Fruit fly (Drosophila melanogaster) whole organism, prepupa: Measurements from ENCODE around the gene CG17198.

Experiments used
- Blimp-1 ChIP-seq: fragments of 200-800 bp; sonication (Bioruptor generic); optimal IDR thresholded peaks from 3 replicates; lab custom pipeline; 2017; ENCODE audit warnings: missing biosample characterization, missing genetic modification characterization, mild to moderate bottlenecking, moderate library complexity, missing genetic modification reagents
- CG10631 ChIP-seq: fragments of 200-800 bp; sonication (Bioruptor generic); optimal IDR thresholded peaks from 2 replicates; lab custom pipeline; 2016; ENCODE audit warnings: missing biosample characterization, missing genetic modification characterization
- CG11902 ChIP-seq: fragments of 200-800 bp; sonication (Bioruptor generic); optimal IDR thresholded peaks from 3 replicates; lab custom pipeline; 2016; ENCODE audit warnings: missing biosample characterization, missing genetic modification characterization
- CG15336 ChIP-seq: fragments of 200-800 bp; sonication (Bioruptor generic); IDR thresholded peaks from 2 replicates; pipeline ENCODE4 v1.3.6; 2022; ENCODE audit warnings: missing biosample characterization, missing genetic modification characterization
- CG32006 ChIP-seq: fragments of 200-800 bp; sonication (Bioruptor generic); optimal IDR thresholded peaks from 3 replicates; lab custom pipeline; 2017; ENCODE audit warnings: missing biosample characterization, mild to moderate bottlenecking, missing genetic modification characterization
- CG34406 ChIP-seq: fragments of 200-800 bp; sonication (Bioruptor generic); optimal IDR thresholded peaks from 3 replicates; lab custom pipeline; 2016; ENCODE audit warnings: missing biosample characterization, missing genetic modification characterization
- CG3919 ChIP-seq: fragments of 200-800 bp; sonication (Bioruptor generic); optimal IDR thresholded peaks from 3 replicates; lab custom pipeline; 2016; ENCODE audit warnings: missing biosample characterization, missing genetic modification characterization
- CG6792 ChIP-seq: fragments of 200-800 bp; sonication (Bioruptor generic); optimal IDR thresholded peaks from 3 replicates; lab custom pipeline; 2016; ENCODE audit warnings: missing biosample characterization, missing genetic modification characterization
- CG6808 ChIP-seq: fragments of 200-800 bp; sonication (Bioruptor generic); optimal IDR thresholded peaks from 3 replicates; lab custom pipeline; 2017; ENCODE audit warnings: missing biosample characterization, missing genetic modification characterization, mild to moderate bottlenecking, moderate library complexity, missing genetic modification reagents
- CG6854 ChIP-seq: fragments of 200-800 bp; sonication (Bioruptor generic); optimal IDR thresholded peaks from 2 replicates; lab custom pipeline; 2017; ENCODE audit warnings: missing biosample characterization, mild to moderate bottlenecking, missing genetic modification characterization
- CG7368 ChIP-seq: fragments of 200-800 bp; sonication (Bioruptor generic); optimal IDR thresholded peaks from 3 replicates; lab custom pipeline; 2016; ENCODE audit warnings: missing biosample characterization, missing genetic modification characterization
- CG8119 ChIP-seq: fragments of 200-800 bp; sonication (Bioruptor generic); IDR thresholded peaks from 3 replicates; pipeline ENCODE4 v1.3.6; 2022; ENCODE audit warnings: missing biosample characterization, missing genetic modification characterization
- CG8319 ChIP-seq: fragments of 200-800 bp; sonication (Bioruptor generic); optimal IDR thresholded peaks from 3 replicates; lab custom pipeline; 2016; ENCODE audit warnings: missing biosample characterization, missing genetic modification characterization
- CG8632 ChIP-seq: fragments of 200-800 bp; sonication (Bioruptor generic); optimal IDR thresholded peaks from 3 replicates; lab custom pipeline; 2016; ENCODE audit warnings: missing biosample characterization, missing genetic modification characterization
- Eip75B ChIP-seq: fragments of 200-800 bp; sonication (Bioruptor generic); optimal IDR thresholded peaks from 3 replicates; lab custom pipeline; 2016; ENCODE audit warnings: missing biosample characterization, missing genetic modification characterization
- Eip93F ChIP-seq: fragments of 200-800 bp; sonication (Bioruptor generic); optimal IDR thresholded peaks from 2 replicates; lab custom pipeline; 2016; ENCODE audit warnings: missing biosample characterization, mild to moderate bottlenecking, missing genetic modification characterization
- Ets96B ChIP-seq: fragments of 200-800 bp; optimal IDR thresholded peaks from 2 replicates; lab custom pipeline; 2019; ENCODE audit warnings: missing biosample characterization, mild to moderate bottlenecking, missing genetic modification characterization, moderate library complexity
- Hr4 ChIP-seq: fragments of 200-800 bp; sonication (Bioruptor generic); optimal IDR thresholded peaks from 3 replicates; lab custom pipeline; 2016; ENCODE audit warnings: missing biosample characterization, missing genetic modification characterization
- Met ChIP-seq: fragments of 200-800 bp; sonication (Bioruptor generic); optimal IDR thresholded peaks from 3 replicates; lab custom pipeline; 2016; ENCODE audit warnings: missing biosample characterization, missing genetic modification characterization
- Smox ChIP-seq: fragments of 200-800 bp; sonication (Bioruptor generic); optimal IDR thresholded peaks from 3 replicates; lab custom pipeline; 2016; ENCODE audit warnings: missing biosample characterization, missing genetic modification characterization
- Sox15 ChIP-seq: fragments of 200-800 bp; sonication (Bioruptor generic); optimal IDR thresholded peaks from 3 replicates; lab custom pipeline; 2016; ENCODE audit warnings: missing biosample characterization, missing genetic modification characterization
- achi ChIP-seq: fragments of 200-800 bp; sonication (Bioruptor generic); optimal IDR thresholded peaks from 3 replicates; lab custom pipeline; 2016; ENCODE audit warnings: missing biosample characterization, missing genetic modification characterization
- acj6 ChIP-seq: fragments of 200-800 bp; sonication (Bioruptor generic); optimal IDR thresholded peaks from 3 replicates; lab custom pipeline; 2016; ENCODE audit warnings: missing biosample characterization, missing genetic modification characterization
- cyc ChIP-seq: fragments of 200-800 bp; sonication (Bioruptor generic); optimal IDR thresholded peaks from 3 replicates; lab custom pipeline; 2016; ENCODE audit warnings: missing biosample characterization, missing genetic modification characterization
- dac ChIP-seq: fragments of 200-800 bp; sonication (Bioruptor generic); optimal IDR thresholded peaks from 2 replicates; lab custom pipeline; 2017; ENCODE audit warnings: missing biosample characterization, mild to moderate bottlenecking, missing genetic modification characterization
- dsx ChIP-seq: fragments of 200-800 bp; optimal IDR thresholded peaks from 3 replicates; lab custom pipeline; 2019; ENCODE audit warnings: missing biosample characterization, mild to moderate bottlenecking, missing genetic modification characterization, moderate library complexity; ENCODE audit not compliant: poor library complexity, severe bottlenecking
- eg ChIP-seq: fragments of 200-800 bp; sonication (Bioruptor generic); IDR thresholded peaks from 3 replicates; pipeline ENCODE4 v1.3.6; 2022; ENCODE audit warnings: missing biosample characterization, missing genetic modification characterization
- esn ChIP-seq: fragments of 200-800 bp; sonication (Bioruptor generic); optimal IDR thresholded peaks from 2 replicates; lab custom pipeline; 2016; ENCODE audit warnings: missing biosample characterization, mild to moderate bottlenecking, missing genetic modification characterization, moderate library complexity
- fd85E ChIP-seq: fragments of 200-800 bp; sonication (Bioruptor generic); optimal IDR thresholded peaks from 3 replicates; lab custom pipeline; 2016; ENCODE audit warnings: missing biosample characterization, missing genetic modification characterization
- fkh ChIP-seq: fragments of 200-800 bp; sonication (Bioruptor generic); optimal IDR thresholded peaks from 3 replicates; lab custom pipeline; 2017; ENCODE audit warnings: missing biosample characterization, mild to moderate bottlenecking, missing genetic modification characterization, moderate library complexity
- lz ChIP-seq: fragments of 200-800 bp; sonication (Bioruptor generic); optimal IDR thresholded peaks from 3 replicates; lab custom pipeline; 2016; ENCODE audit warnings: missing biosample characterization, missing genetic modification characterization
- net ChIP-seq: fragments of 200-800 bp; sonication (Bioruptor generic); optimal IDR thresholded peaks from 3 replicates; lab custom pipeline; 2016; ENCODE audit warnings: missing biosample characterization, missing genetic modification characterization
- pdm3 ChIP-seq: fragments of 200-800 bp; sonication (Bioruptor generic); optimal IDR thresholded peaks from 3 replicates; lab custom pipeline; 2016; ENCODE audit warnings: missing biosample characterization, missing genetic modification characterization
- spab ChIP-seq: fragments of 200-800 bp; sonication (Bioruptor generic); optimal IDR thresholded peaks from 2 replicates; lab custom pipeline; 2017; ENCODE audit warnings: missing biosample characterization, mild to moderate bottlenecking, missing genetic modification characterization, missing genetic modification reagents
- ss ChIP-seq, 2 experiments: fragments of 200-800 bp; sonication (Bioruptor generic); optimal IDR thresholded peaks; 2 replicates in 1 of 2; 3 replicates in 1 of 2; lab custom pipeline; 2017 to 2018; ENCODE audit warnings: mild to moderate bottlenecking in 2 of 2, missing biosample characterization in 2 of 2, missing genetic modification characterization in 2 of 2, moderate library complexity in 1 of 2
- topi ChIP-seq: fragments of 200-800 bp; sonication (Bioruptor generic); optimal IDR thresholded peaks from 3 replicates; lab custom pipeline; 2016; ENCODE audit warnings: missing biosample characterization, missing genetic modification characterization
- vri ChIP-seq: fragments of 200-800 bp; sonication (Bioruptor generic); optimal IDR thresholded peaks from 3 replicates; lab custom pipeline; 2016; ENCODE audit warnings: missing biosample characterization, mild to moderate bottlenecking, missing genetic modification characterization

The CG17198 gene

dm6 chr3R:25778205-25778604, 3.0 kb upstream of the CG17198 start, which contains the start of gene CG4956:
TSS of gene CG4956 (minus strand) at chr3R:25778305.
- TF ChIP-seq CG8119 (GFP tag; lab: Robert Waterston, UW): no peak
- no peak for TF ChIP-seq CG3919 (GFP tag; lab: Kevin White, UChicago)

dm6 chr3R:25777098-25777497, 1.9 kb upstream of the CG17198 start, which contains the start of gene CG17195:
TSS of gene CG17195 (minus strand) at chr3R:25777198.
- TF ChIP-seq net (GFP tag; lab: Kevin White, UChicago): no peak
- TF ChIP-seq, all 60 proteins: peak for 0

DNA sequence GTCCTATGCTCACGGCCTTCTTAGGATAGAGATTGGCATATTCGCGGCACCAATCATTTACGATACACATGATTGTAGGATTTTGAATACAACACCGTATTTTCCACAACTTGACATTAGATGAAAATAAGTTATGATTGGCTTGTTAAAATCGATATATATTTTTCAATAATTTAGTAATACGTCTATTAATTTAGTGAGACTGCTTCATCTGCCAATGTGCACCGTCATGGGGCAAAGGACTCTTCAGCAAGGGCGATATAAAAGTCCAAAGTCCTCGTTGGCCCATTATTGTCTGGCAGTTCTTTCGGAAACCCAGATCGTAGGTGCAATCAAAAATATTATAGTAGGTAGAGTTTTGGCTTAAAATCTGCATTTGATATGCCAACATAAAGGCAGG, 968 bp upstream of the CG17198 start, which contains the start of gene CG17196:
Gene CG17196 (minus strand): TSS at position 101 of the 400 bp plus-strand sequence.
- TF ChIP-seq CG7368 (no peak), dsx (GFP tag; lab: Kevin White, UChicago) (no peak), Hr4 (no peak), cyc (GFP tag; lab: Kevin White, UChicago) (no peak), CG32006 (no peak), spab (GFP tag; lab: Kevin White, UChicago) (no peak), CG6792 (GFP tag; lab: Kevin White, UChicago) (no peak), Ets96B (tag; lab: Kevin White, UChicago) (no peak), esn (no peak), topi (GFP tag; lab: Kevin White, UChicago) (no peak), eg (GFP tag; lab: Robert Waterston, UW) (no peak), vri (GFP tag; lab: Kevin White, UChicago) (no peak), fd85E (GFP tag; lab: Kevin White, UChicago) (no peak), CG6854 (GFP tag; lab: Kevin White, UChicago) (no peak), Eip75B (GFP tag; lab: Kevin White, UChicago) (no peak), dac (GFP tag; lab: Kevin White, UChicago) (no peak), lz (GFP tag; lab: Kevin White, UChicago) (no peak)

dm6 chr3R:25763005-25763404, 12.2 kb downstream of the CG17198 start, which contains the start of gene LpR1:
TSS of gene LpR1 (minus strand) at chr3R:25763105.
- TF ChIP-seq CG15336 (no peak), Met (GFP tag; lab: Kevin White, UChicago) (no peak), dsx (GFP tag; lab: Kevin White, UChicago) (no peak), Blimp-1 (GFP tag; lab: Kevin White, UChicago) (no peak), CG6854 (GFP tag; lab: Kevin White, UChicago) (no peak), CG11902 (GFP tag; lab: Kevin White, UChicago) (no peak), CG34406 (no peak), CG6808 (GFP tag; lab: Kevin White, UChicago) (no peak), Eip93F (no peak), Smox (GFP tag; lab: Kevin White, UChicago) (no peak), CG8632 (GFP tag; lab: Kevin White, UChicago) (no peak), CG8119 (GFP tag; lab: Robert Waterston, UW) (no peak), Eip75B (GFP tag; lab: Kevin White, UChicago) (no peak), lz (GFP tag; lab: Kevin White, UChicago) (no peak), CG10631 (GFP tag; lab: Kevin White, UChicago) (no peak)

- no peak for TF ChIP-seq pdm3 (GFP tag; lab: Kevin White, UChicago)
- no peak for TF ChIP-seq CG8319 (GFP tag; lab: Kevin White, UChicago)
- no peak for TF ChIP-seq topi (GFP tag; lab: Kevin White, UChicago)
- TF ChIP-seq dsx (GFP tag; lab: Kevin White, UChicago): no peak
- TF ChIP-seq lz (GFP tag; lab: Kevin White, UChicago): no peak
- TF ChIP-seq acj6 (GFP tag; lab: Kevin White, UChicago): no peak
- TF ChIP-seq achi (GFP tag; lab: Kevin White, UChicago): no peak
- TF ChIP-seq Sox15 (GFP tag; lab: Kevin White, UChicago): no peak
- TF ChIP-seq Blimp-1 (GFP tag; lab: Kevin White, UChicago): no peak
- TF ChIP-seq dac (GFP tag; lab: Kevin White, UChicago): no peak
- no peak for TF ChIP-seq CG15336
- no peak for TF ChIP-seq fkh (GFP tag; lab: Kevin White, UChicago)
- no peak for TF ChIP-seq ss (GFP tag; optimal IDR thresholded peaks at IDR 0.05; lab: Kevin White, UChicago)
Measured at dm6 chr3R:25762005-25762764, 13.0 kb downstream of the CG17198 start.
